Worm (Caenorhabditis elegans) whole organism, L3 larva: ENCODE measurements around the gene C01G12.13.
"Not testable (repeated sequence)": the region's sequence is repeated elsewhere in the genome, so short reads cannot be mapped to it uniquely, and the experiment has no call there.

ENCODE experiments used
- elt-1 ChIP-seq: fragments of 150-350 bp; optimal IDR thresholded peaks from 2 replicates; lab custom pipeline; 2014; ENCODE audit warnings: missing biosample characterization, missing genetic modification characterization
- elt-3 ChIP-seq, 3 experiments: fragments of 150-350 bp in 1 of 3; sonication (generic microtip) in 2 of 3; optimal IDR thresholded peaks; 2 replicates in 2 of 3; 4 replicates in 1 of 3; lab custom pipeline; 2014 to 2017; ENCODE audit warnings: missing biosample characterization in 3 of 3, missing genetic modification characterization in 3 of 3
- eor-1 ChIP-seq, 2 experiments: fragments of 150-350 bp; optimal IDR thresholded peaks; 2 replicates each; lab custom pipeline; 2014 to 2018; ENCODE audit warnings: missing biosample characterization in 2 of 2, missing genetic modification characterization in 2 of 2
- fkh-10 ChIP-seq: sonication (generic microtip); optimal IDR thresholded peaks from 2 replicates; lab custom pipeline; 2017; ENCODE audit warnings: missing biosample characterization, missing genetic modification reagents, missing genetic modification characterization
- jun-1 ChIP-seq: fragments of 150-350 bp; optimal IDR thresholded peaks from 2 replicates; lab custom pipeline; 2014; ENCODE audit warnings: missing biosample characterization, missing genetic modification reagents, missing genetic modification characterization
- lin-15B ChIP-seq: fragments of 150-350 bp; optimal IDR thresholded peaks from 2 replicates; lab custom pipeline; 2014; ENCODE audit warnings: missing biosample characterization, missing genetic modification characterization
- nfya-1 ChIP-seq: sonication (generic microtip); optimal IDR thresholded peaks from 2 replicates; lab custom pipeline; 2017; ENCODE audit warnings: missing genetic modification characterization, mild to moderate bottlenecking, missing compliant biosample characterization, antibody characterized with exemption, moderate library complexity; ENCODE audit not compliant: insufficient read depth
- nhr-12 ChIP-seq: fragments of 150-350 bp; optimal IDR thresholded peaks from 2 replicates; lab custom pipeline; 2014; ENCODE audit warnings: missing biosample characterization, missing genetic modification characterization
- nhr-25 ChIP-seq: sonication (generic microtip); optimal IDR thresholded peaks from 2 replicates; lab custom pipeline; 2017; ENCODE audit warnings: missing biosample characterization, missing genetic modification characterization
- sea-2 ChIP-seq: fragments of 150-350 bp; sonication (generic microtip); optimal IDR thresholded peaks from 4 replicates; lab custom pipeline; 2014; ENCODE audit warnings: missing biosample characterization, missing genetic modification reagents, missing genetic modification characterization
- snpc-4 ChIP-seq: fragments of 150-350 bp; optimal IDR thresholded peaks from 2 replicates; lab custom pipeline; 2014; ENCODE audit warnings: missing biosample characterization, missing genetic modification characterization
- unc-39 ChIP-seq: sonication (generic microtip); optimal IDR thresholded peaks from 4 replicates; lab custom pipeline; 2017; ENCODE audit warnings: missing biosample characterization, missing genetic modification characterization
- unc-62 ChIP-seq: fragments of 150-350 bp; sonication (generic microtip); optimal IDR thresholded peaks from 4 replicates; lab custom pipeline; 2014; ENCODE audit warnings: missing biosample characterization, missing genetic modification reagents, missing genetic modification characterization
- zag-1 ChIP-seq: fragments of 150-350 bp; optimal IDR thresholded peaks from 2 replicates; lab custom pipeline; 2014; ENCODE audit warnings: missing biosample characterization, missing genetic modification characterization

- TF ChIP-seq snpc-4 (tag; lab: Kevin White, UChicago); lin-15B; zag-1; unc-62 (GFP tag; lab: Kevin White, UChicago); nhr-12 (tag; lab: Kevin White, UChicago); nhr-25 (tag; lab: Kevin White, UChicago); fkh-10 (GFP tag; lab: Kevin White, UChicago); sea-2 (GFP tag; lab: Kevin White, UChicago); eor-1 (tag; optimal IDR thresholded peaks at IDR 0.05; lab: Kevin White, UChicago); elt-3 (tag; optimal IDR thresholded peaks at IDR 0.05; lab: Kevin White, UChicago); elt-1 (tag; lab: Kevin White, UChicago); unc-39 (tag; lab: Kevin White, UChicago); jun-1 (tag; lab: Kevin White, UChicago): not testable (repeated sequence)
- TF ChIP-seq nfya-1 (tag; lab: Kevin White, UChicago) = peak; percentile 44
Measured at ce11 chrII:14563766-14564370, 12.7 kb upstream of the C01G12.13 start.
